Worm (Caenorhabditis elegans): ENCODE results near the gene fbxa-71.

DNA sequence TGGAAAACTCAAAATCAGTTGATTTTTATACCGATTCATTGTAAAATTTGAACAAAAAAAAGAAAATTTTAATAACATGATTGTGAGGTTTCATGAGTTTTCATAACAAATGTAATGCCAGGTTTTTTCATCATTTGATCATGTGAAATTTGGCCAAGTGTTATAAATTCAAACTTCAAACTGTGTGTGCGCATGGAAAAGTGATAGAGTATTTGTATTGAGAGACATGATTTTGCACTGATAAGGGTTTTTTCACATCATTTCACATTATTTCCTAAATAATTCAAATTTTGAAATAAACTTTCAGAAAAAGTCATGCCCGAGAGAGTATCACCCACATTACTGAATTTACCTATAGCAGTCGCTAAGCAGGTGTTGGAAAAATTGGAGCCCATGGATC lies 35.5 kb downstream of the fbxa-71 start, which contains the start of gene fbxa-219:
- TF ChIP-seq nhr-77 (tag; optimal IDR thresholded peaks at IDR 0.05) = no peak
- TF ChIP-seq aha-1 (tag; optimal IDR thresholded peaks at IDR 0.05) = no peak
- TF ChIP-seq nhr-76 (tag; optimal IDR thresholded peaks at IDR 0.05) = no peak
- TF ChIP-seq skn-1 (tag; optimal IDR thresholded peaks at IDR 0.05) = no peak
- TF ChIP-seq blmp-1 (tag; optimal IDR thresholded peaks at IDR 0.05) = no peak
- TF ChIP-seq ztf-4 (tag; optimal IDR thresholded peaks at IDR 0.05) = no peak
- TF ChIP-seq lin-14 (GFP tag; optimal IDR thresholded peaks at IDR 0.05) = no peak

All from whole organism, L1 larva.